Worm (Caenorhabditis elegans) whole organism, mixed stage, embryonic: Measurements from ENCODE around the gene pqn-73.

Experiments
- blmp-1 ChIP-seq: fragments of 150-350 bp; optimal IDR thresholded peaks from 2 replicates; lab custom pipeline; 2014; ENCODE audit warnings: missing biosample characterization, missing genetic modification characterization
- ceh-83 ChIP-seq: fragments of 200-800 bp; sonication (Bioruptor generic); optimal IDR thresholded peaks from 2 replicates; lab custom pipeline; 2018; ENCODE audit warnings: mild to moderate bottlenecking, missing genetic modification characterization, missing compliant biosample characterization
- ham-2 ChIP-seq: fragments of 200-800 bp; sonication (Bioruptor generic); optimal IDR thresholded peaks from 2 replicates; lab custom pipeline; 2018; ENCODE audit warnings: mild to moderate bottlenecking, missing genetic modification characterization, missing compliant biosample characterization
- lsy-2 ChIP-seq: fragments of 150-350 bp; optimal IDR thresholded peaks from 2 replicates; lab custom pipeline; 2014; ENCODE audit warnings: missing biosample characterization, missing genetic modification characterization
- nhr-237 ChIP-seq: fragments of 150-350 bp; optimal IDR thresholded peaks from 2 replicates; lab custom pipeline; 2014; ENCODE audit warnings: missing biosample characterization, missing genetic modification characterization
- nhr-76 ChIP-seq: sonication (generic microtip); optimal IDR thresholded peaks from 2 replicates; lab custom pipeline; 2017; ENCODE audit warnings: missing biosample characterization, missing genetic modification characterization
- snpc-4 ChIP-seq: fragments of 150-350 bp; optimal IDR thresholded peaks from 2 replicates; lab custom pipeline; 2014; ENCODE audit warnings: missing biosample characterization, missing genetic modification characterization
- tbx-8 ChIP-seq: fragments of 200-800 bp; sonication (Bioruptor generic); optimal IDR thresholded peaks from 2 replicates; lab custom pipeline; 2018; ENCODE audit warnings: mild to moderate bottlenecking, missing genetic modification characterization, moderate library complexity, missing compliant biosample characterization
- unc-120 ChIP-seq: sonication (generic microtip); optimal IDR thresholded peaks from 2 replicates; lab custom pipeline; 2017; ENCODE audit warnings: missing genetic modification characterization, missing compliant biosample characterization; ENCODE audit not compliant: poor library complexity, severe bottlenecking
- unc-39 ChIP-seq: fragments of 150-350 bp; optimal IDR thresholded peaks from 2 replicates; lab custom pipeline; 2014; ENCODE audit warnings: missing biosample characterization, missing genetic modification characterization
- ztf-11 ChIP-seq: fragments of 150-350 bp; optimal IDR thresholded peaks from 2 replicates; lab custom pipeline; 2014; ENCODE audit warnings: missing biosample characterization, missing genetic modification characterization

DNA sequence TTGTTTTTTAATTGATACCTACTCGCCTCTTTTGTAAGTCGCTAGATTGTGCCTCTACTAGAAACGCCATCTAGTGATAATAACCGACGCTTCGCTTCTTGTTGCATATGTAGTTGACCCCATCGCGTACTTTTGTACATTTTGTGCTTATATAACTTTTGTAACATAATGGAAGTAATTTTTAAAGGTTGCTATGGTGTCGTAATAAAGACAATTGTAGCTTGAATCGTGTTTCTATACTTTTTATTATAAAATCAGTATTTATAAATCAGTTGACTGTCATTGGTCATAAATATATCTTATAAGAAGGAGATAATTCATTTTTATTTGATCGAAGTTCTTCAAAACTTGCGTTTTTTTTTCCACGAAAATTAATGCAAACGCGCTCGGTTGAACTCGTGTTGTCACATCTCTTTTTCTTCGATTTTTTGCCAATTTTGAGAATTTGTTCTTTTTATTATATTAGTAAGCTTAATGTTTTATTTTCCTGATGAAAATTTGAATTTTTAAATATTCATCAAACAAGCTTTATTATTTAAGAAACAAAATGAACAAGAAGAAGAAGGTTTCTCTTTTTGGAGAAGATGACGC, 37.1 kb downstream of the pqn-73 start, which contains the start of gene F54C9.9:
- TF ChIP-seq ztf-11 (tag; lab: Kevin White, UChicago): no peak
- TF ChIP-seq unc-39 (tag; lab: Kevin White, UChicago): no peak
- no peak for TF ChIP-seq unc-120 (tag; lab: Kevin White, UChicago)
- TF ChIP-seq ceh-83 (GFP tag; lab: Kevin White, UChicago): no peak
- no peak for TF ChIP-seq nhr-76 (tag; lab: Kevin White, UChicago)
- no peak for TF ChIP-seq snpc-4 (tag; lab: Kevin White, UChicago)
- TF ChIP-seq blmp-1 (tag; lab: Kevin White, UChicago): no peak
- peak; percentile 9 for TF ChIP-seq lsy-2 (tag; lab: Kevin White, UChicago)
- no peak for TF ChIP-seq ham-2 (GFP tag; lab: Kevin White, UChicago)
- TF ChIP-seq nhr-237 (tag; lab: Kevin White, UChicago): no peak
- TF ChIP-seq tbx-8 (GFP tag; lab: Kevin White, UChicago): no peak
